Fruit fly (Drosophila melanogaster) whole organism, embryonic: ENCODE results near the gene Tcs3.

ENCODE experiments used
- Atf3 ChIP-seq: fragments of 200-800 bp; sonication (Bioruptor generic); optimal IDR thresholded peaks from 3 replicates; lab custom pipeline; 2016; ENCODE audit warnings: missing biosample characterization, missing genetic modification characterization
- CG10147 ChIP-seq: fragments of 200-800 bp; sonication (Bioruptor generic); optimal IDR thresholded peaks from 2 replicates; lab custom pipeline; 2019; ENCODE audit warnings: missing biosample characterization, mild to moderate bottlenecking, missing genetic modification characterization, moderate library complexity
- CG10267 ChIP-seq: fragments of 200-800 bp; sonication (Bioruptor generic); optimal IDR thresholded peaks from 2 replicates; lab custom pipeline; 2018; ENCODE audit warnings: missing biosample characterization, mild to moderate bottlenecking, missing genetic modification characterization, moderate library complexity
- CG10321 ChIP-seq: fragments of 200-800 bp; sonication (Bioruptor generic); IDR thresholded peaks from 2 replicates; pipeline ENCODE4 v1.3.6; 2022; ENCODE audit warnings: missing biosample characterization, missing genetic modification characterization
- CG10366 ChIP-seq: fragments of 200-800 bp; sonication (Bioruptor generic); IDR thresholded peaks from 2 replicates; pipeline ENCODE4 v1.3.6; 2022; ENCODE audit warnings: missing biosample characterization, missing genetic modification characterization
- CG10431 ChIP-seq: fragments of 200-800 bp; sonication (Bioruptor generic); optimal IDR thresholded peaks from 3 replicates; lab custom pipeline; 2018; ENCODE audit warnings: missing biosample characterization, mild to moderate bottlenecking, missing genetic modification characterization
- CG11504 ChIP-seq: fragments of 200-800 bp; sonication (Bioruptor generic); optimal IDR thresholded peaks from 3 replicates; lab custom pipeline; 2019; ENCODE audit warnings: missing biosample characterization, mild to moderate bottlenecking, missing genetic modification characterization, moderate library complexity
- CG11723 ChIP-seq: fragments of 200-800 bp; sonication (Bioruptor generic); optimal IDR thresholded peaks from 2 replicates; lab custom pipeline; 2017; ENCODE audit warnings: missing biosample characterization, mild to moderate bottlenecking, missing genetic modification characterization
- CG12071 ChIP-seq: fragments of 200-800 bp; sonication (Bioruptor generic); optimal IDR thresholded peaks from 3 replicates; lab custom pipeline; 2018; ENCODE audit warnings: missing biosample characterization, mild to moderate bottlenecking, missing genetic modification characterization
- CG12104 ChIP-seq: fragments of 200-800 bp; sonication (Bioruptor generic); optimal IDR thresholded peaks from 3 replicates; lab custom pipeline; 2016; ENCODE audit warnings: missing biosample characterization, missing genetic modification characterization
- CG12299 ChIP-seq: fragments of 200-800 bp; sonication (Bioruptor generic); optimal IDR thresholded peaks from 2 replicates; lab custom pipeline; 2018; ENCODE audit warnings: missing biosample characterization, mild to moderate bottlenecking, missing genetic modification characterization
- CG15073 ChIP-seq: fragments of 200-800 bp; sonication (Bioruptor generic); optimal IDR thresholded peaks from 2 replicates; lab custom pipeline; 2016; ENCODE audit warnings: missing biosample characterization, missing genetic modification characterization
- CG2712 ChIP-seq: fragments of 200-800 bp; optimal IDR thresholded peaks from 3 replicates; lab custom pipeline; 2019; ENCODE audit warnings: missing biosample characterization, mild to moderate bottlenecking, missing genetic modification characterization, moderate library complexity
- CG30403 ChIP-seq: fragments of 200-800 bp; sonication (Bioruptor generic); optimal IDR thresholded peaks from 3 replicates; lab custom pipeline; 2016; ENCODE audit warnings: missing biosample characterization, missing genetic modification characterization
- CG4360 ChIP-seq: fragments of 200-800 bp; sonication (Bioruptor generic); IDR thresholded peaks from 2 replicates; pipeline ENCODE4 v1.3.6; 2022; ENCODE audit warnings: missing biosample characterization, missing genetic modification characterization
- CG5180 ChIP-seq: fragments of 200-800 bp; sonication (Bioruptor generic); optimal IDR thresholded peaks from 3 replicates; lab custom pipeline; 2017; ENCODE audit warnings: missing biosample characterization, missing genetic modification characterization, mild to moderate bottlenecking, moderate library complexity, missing genetic modification reagents
- CG6272 ChIP-seq: fragments of 200-800 bp; sonication (Bioruptor generic); IDR thresholded peaks from 2 replicates; pipeline ENCODE4 v1.3.6; 2022; ENCODE audit warnings: missing biosample characterization, missing genetic modification characterization
- CG8290 ChIP-seq, 3 experiments: fragments of 200-800 bp; sonication (Bioruptor generic); optimal IDR thresholded peaks; 2 replicates each; lab custom pipeline; 2016 to 2019; ENCODE audit warnings: missing biosample characterization in 3 of 3, missing genetic modification characterization in 3 of 3, mild to moderate bottlenecking in 2 of 3, moderate library complexity in 1 of 3
- CG9876 ChIP-seq: fragments of 200-800 bp; sonication (Bioruptor generic); optimal IDR thresholded peaks from 2 replicates; lab custom pipeline; 2016; ENCODE audit warnings: missing biosample characterization, missing genetic modification characterization
- CrebB ChIP-seq: fragments of 200-800 bp; sonication (Bioruptor generic); optimal IDR thresholded peaks from 3 replicates; lab custom pipeline; 2018; ENCODE audit warnings: missing biosample characterization, mild to moderate bottlenecking, missing genetic modification characterization
- Eip74EF ChIP-seq, 2 experiments: fragments of 200-800 bp in 1 of 2; fragments of >200 bp in 1 of 2; sonication (Bioruptor generic) in 1 of 2; optimal IDR thresholded peaks; 2 replicates each; lab custom pipeline; 2017 to 2019; ENCODE audit warnings: missing biosample characterization in 2 of 2, missing genetic modification characterization in 2 of 2, mild to moderate bottlenecking in 1 of 2, moderate library complexity in 1 of 2
- H15 ChIP-seq: fragments of 200-800 bp; sonication (Bioruptor generic); IDR thresholded peaks from 3 replicates; pipeline ENCODE4 v1.3.6; 2022; ENCODE audit warnings: missing biosample characterization, missing genetic modification characterization
- H2.0 ChIP-seq: fragments of 200-800 bp; sonication (Bioruptor generic); IDR thresholded peaks from 2 replicates; pipeline ENCODE4 v1.3.6; 2022; ENCODE audit warnings: missing biosample characterization, missing genetic modification characterization
- HLH54F ChIP-seq: fragments of 200-800 bp; sonication (Bioruptor generic); optimal IDR thresholded peaks from 3 replicates; lab custom pipeline; 2016; ENCODE audit warnings: missing biosample characterization, missing genetic modification characterization
- MESR4 ChIP-seq: fragments of 200-800 bp; sonication (Bioruptor generic); optimal IDR thresholded peaks from 2 replicates; lab custom pipeline; 2018; ENCODE audit warnings: missing biosample characterization, mild to moderate bottlenecking, missing genetic modification characterization, moderate library complexity
- Oli ChIP-seq: fragments of 200-800 bp; sonication (Bioruptor generic); optimal IDR thresholded peaks from 2 replicates; lab custom pipeline; 2018; ENCODE audit warnings: missing biosample characterization, mild to moderate bottlenecking, missing genetic modification characterization, moderate library complexity
- Optix ChIP-seq: fragments of 200-800 bp; sonication (Bioruptor generic); IDR thresholded peaks from 3 replicates; pipeline ENCODE4 v1.3.6; 2022; ENCODE audit warnings: missing biosample characterization, missing genetic modification characterization
- Rfx ChIP-seq: fragments of 200-800 bp; sonication (Bioruptor generic); IDR thresholded peaks from 2 replicates; pipeline ENCODE4 v1.3.6; 2022; ENCODE audit warnings: missing biosample characterization, missing genetic modification characterization
- Sry-δ ChIP-seq: fragments of 200-800 bp; sonication (Bioruptor generic); optimal IDR thresholded peaks from 2 replicates; lab custom pipeline; 2016; ENCODE audit warnings: missing biosample characterization, missing genetic modification characterization
- ato ChIP-seq: fragments of 200-800 bp; sonication (Bioruptor generic); IDR thresholded peaks from 2 replicates; pipeline ENCODE4 v1.3.6; 2022; ENCODE audit warnings: missing biosample characterization, missing genetic modification characterization; ENCODE audit not compliant: partially characterized antibody
- bcd ChIP-seq: fragments of 200-800 bp; sonication (Bioruptor generic); optimal IDR thresholded peaks from 2 replicates; lab custom pipeline; 2017; ENCODE audit warnings: missing biosample characterization, mild to moderate bottlenecking, missing genetic modification characterization
- bigmax ChIP-seq: fragments of 200-800 bp; sonication (Bioruptor generic); optimal IDR thresholded peaks from 2 replicates; lab custom pipeline; 2018; ENCODE audit warnings: missing biosample characterization, mild to moderate bottlenecking, missing genetic modification characterization
- danr ChIP-seq: fragments of 200-800 bp; sonication (Bioruptor generic); IDR thresholded peaks from 2 replicates; pipeline ENCODE4 v1.3.6; 2022; ENCODE audit warnings: missing biosample characterization, missing genetic modification characterization
- dati ChIP-seq: fragments of 200-800 bp; sonication (Bioruptor generic); IDR thresholded peaks from 2 replicates; pipeline ENCODE4 v1.3.6; 2022; ENCODE audit warnings: missing biosample characterization, missing genetic modification characterization
- dysf ChIP-seq: fragments of 200-800 bp; sonication (Bioruptor generic); IDR thresholded peaks from 3 replicates; pipeline ENCODE4 v1.3.6; 2022; ENCODE audit warnings: missing biosample characterization, missing genetic modification characterization
- eve ChIP-seq, 2 experiments: fragments of >200 bp; optimal IDR thresholded peaks; 2 replicates each; lab custom pipeline; 2017; ENCODE audit warnings: missing biosample characterization in 2 of 2, missing genetic modification characterization in 2 of 2
- grn ChIP-seq: fragments of 200-800 bp; sonication (Bioruptor generic); optimal IDR thresholded peaks from 3 replicates; lab custom pipeline; 2017; ENCODE audit warnings: missing biosample characterization, missing genetic modification characterization
- gsb ChIP-seq: fragments of 200-800 bp; sonication (Bioruptor generic); IDR thresholded peaks from 2 replicates; pipeline ENCODE4 v1.3.6; 2022; ENCODE audit warnings: missing biosample characterization, missing genetic modification characterization
- her ChIP-seq: fragments of 200-800 bp; sonication (Bioruptor generic); optimal IDR thresholded peaks from 2 replicates; lab custom pipeline; 2016; ENCODE audit warnings: missing biosample characterization, missing genetic modification characterization
- inv ChIP-seq: fragments of 200-800 bp; sonication (Bioruptor generic); IDR thresholded peaks from 2 replicates; pipeline ENCODE4 v1.3.6; 2022; ENCODE audit warnings: missing biosample characterization, missing genetic modification characterization; ENCODE audit not compliant: partially characterized antibody
- kay ChIP-seq: fragments of 200-800 bp; sonication (Bioruptor generic); optimal IDR thresholded peaks from 2 replicates; lab custom pipeline; 2016; ENCODE audit warnings: missing biosample characterization, missing genetic modification characterization
- lab ChIP-seq: fragments of 200-800 bp; sonication (Bioruptor generic); optimal IDR thresholded peaks from 3 replicates; lab custom pipeline; 2017; ENCODE audit warnings: missing biosample characterization, missing genetic modification characterization, mild to moderate bottlenecking, moderate library complexity, missing genetic modification reagents
- nmo ChIP-seq: fragments of 200-800 bp; sonication (Bioruptor generic); optimal IDR thresholded peaks from 2 replicates; lab custom pipeline; 2018; ENCODE audit warnings: missing biosample characterization, mild to moderate bottlenecking, missing genetic modification characterization, moderate library complexity
- org-1 ChIP-seq: fragments of 200-800 bp; sonication (Bioruptor generic); optimal IDR thresholded peaks from 2 replicates; lab custom pipeline; 2017; ENCODE audit warnings: missing biosample characterization, missing genetic modification characterization
- pan ChIP-seq, 4 experiments: fragments of >200 bp in 3 of 4; fragments of 200-800 bp in 1 of 4; sonication (Bioruptor generic) in 1 of 4; optimal IDR thresholded peaks in 3 of 4; IDR thresholded peaks in 1 of 4; 2 replicates each; pipeline versions ENCODE4 v1.3.6 to Lab custom; 2017 to 2022; ENCODE audit warnings: missing biosample characterization in 2 of 4, missing genetic modification characterization in 2 of 4, mixed read lengths in 1 of 4
- rib ChIP-seq: fragments of 200-800 bp; sonication (Bioruptor generic); IDR thresholded peaks from 2 replicates; pipeline ENCODE4 v1.3.6; 2022; ENCODE audit warnings: missing biosample characterization, missing genetic modification characterization
- sqz ChIP-seq: fragments of 200-800 bp; sonication (Bioruptor generic); optimal IDR thresholded peaks from 3 replicates; lab custom pipeline; 2018; ENCODE audit warnings: missing biosample characterization, mild to moderate bottlenecking, missing genetic modification characterization
- usp ChIP-seq: fragments of >200 bp; optimal IDR thresholded peaks from 2 replicates; lab custom pipeline; 2017; ENCODE audit warnings: missing biosample characterization, missing genetic modification characterization
- vnd ChIP-seq: fragments of 200-800 bp; sonication (Bioruptor generic); IDR thresholded peaks from 3 replicates; pipeline ENCODE4 v1.3.6; 2022; ENCODE audit warnings: missing biosample characterization, missing genetic modification characterization; ENCODE audit not compliant: partially characterized antibody

Gene Tcs3

DNA sequence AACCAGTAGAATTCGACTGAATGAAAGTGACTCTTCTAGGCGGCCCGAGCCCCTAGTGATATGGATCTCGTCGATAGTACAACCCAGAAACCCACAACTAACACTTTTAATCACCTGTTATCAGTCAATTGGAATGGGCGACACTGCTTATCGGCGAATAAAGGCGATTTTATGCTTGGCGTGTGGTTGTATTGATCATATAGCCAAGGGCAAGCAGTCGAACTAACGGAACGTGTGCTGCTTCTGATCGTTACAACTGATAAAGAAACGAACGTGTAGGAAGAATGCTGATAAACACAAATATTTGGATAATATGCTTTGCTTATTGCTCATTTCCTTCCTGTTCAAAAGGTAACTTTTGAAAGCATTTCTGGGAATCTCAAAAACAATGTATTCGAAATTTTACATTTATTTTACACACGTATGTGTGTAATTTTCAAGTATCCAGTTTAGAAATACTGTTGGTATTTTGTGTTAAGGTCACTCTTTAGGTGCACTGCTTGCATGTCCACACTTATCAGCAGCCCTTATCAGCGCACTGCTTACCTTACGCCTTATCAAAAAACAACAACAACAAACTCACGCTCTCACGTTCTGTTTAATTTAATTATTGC is 29.5 kb downstream of the Tcs3 start, which contains the start of gene Agpat4 (continued):
- no peak for TF ChIP-seq usp (GFP tag; lab: Kevin White, UChicago)
- no peak for TF ChIP-seq CG12104
- TF ChIP-seq CG15073 (GFP tag; lab: Kevin White, UChicago), result no peak
- TF ChIP-seq CG5180 (GFP tag; lab: Kevin White, UChicago), result peak; percentile 66
- TF ChIP-seq CrebB (tag; lab: Kevin White, UChicago), result no peak
- no peak for TF ChIP-seq CG10147 (GFP tag; lab: Kevin White, UChicago)
- TF ChIP-seq danr (GFP tag; lab: Robert Waterston, UW), result no peak
- TF ChIP-seq rib (GFP tag; lab: Robert Waterston, UW), result no peak
- peak; percentile 40 for TF ChIP-seq Sry-δ (GFP tag; lab: Kevin White, UChicago)
- TF ChIP-seq CG9876 (GFP tag; lab: Kevin White, UChicago), result no peak
- peak; percentile 99 for TF ChIP-seq CG4360 (GFP tag; lab: Robert Waterston, UW)
- no peak for TF ChIP-seq CG30403 (GFP tag; lab: Kevin White, UChicago)
- TF ChIP-seq MESR4 (GFP tag; lab: Kevin White, UChicago), result no peak
- TF ChIP-seq pan (optimal IDR thresholded peaks at IDR 0.05; lab: Kevin White, UChicago), result no peak
- no peak for TF ChIP-seq pan (GFP tag; optimal IDR thresholded peaks at IDR 0.05 in 1 of 2, IDR thresholded peaks at IDR 0.05 in 1 of 2)
- no peak for TF ChIP-seq HLH54F
- peak in 1 of 2 experiments; percentile 81 for TF ChIP-seq Eip74EF (GFP tag; optimal IDR thresholded peaks at IDR 0.05; lab: Kevin White, UChicago)
- TF ChIP-seq H2.0 (GFP tag; lab: Robert Waterston, UW), result no peak
- TF ChIP-seq vnd (GFP tag; lab: Robert Waterston, UW), result no peak
- TF ChIP-seq CG11723 (GFP tag; lab: Kevin White, UChicago), result no peak
- no peak for TF ChIP-seq CG10366 (GFP tag; lab: Robert Waterston, UW)
- no peak for TF ChIP-seq eve (GFP tag; optimal IDR thresholded peaks at IDR 0.05; lab: Kevin White, UChicago)
- no peak for TF ChIP-seq org-1 (GFP tag; lab: Kevin White, UChicago)
- peak; percentile 7 for TF ChIP-seq bcd (GFP tag; lab: Kevin White, UChicago)
- TF ChIP-seq CG8290 (GFP tag; optimal IDR thresholded peaks at IDR 0.05; lab: Kevin White, UChicago), result peak; percentile 84
- peak; percentile 61 to 76 for TF ChIP-seq CG8290 (tag; optimal IDR thresholded peaks at IDR 0.05; lab: Kevin White, UChicago)
- TF ChIP-seq grn (GFP tag; lab: Kevin White, UChicago), result peak; percentile 100
- TF ChIP-seq her (GFP tag; lab: Kevin White, UChicago), result no peak
- no peak for TF ChIP-seq kay (GFP tag; lab: Kevin White, UChicago)
- TF ChIP-seq lab (GFP tag; lab: Kevin White, UChicago), result no peak
- no peak for TF ChIP-seq dysf
- peak; percentile 23; the same call in 1 of the 2 replicates for TF ChIP-seq inv (GFP tag; lab: Robert Waterston, UW)
- no peak for TF ChIP-seq Oli
- no peak for TF ChIP-seq CG12299 (tag; lab: Kevin White, UChicago)
- no peak for TF ChIP-seq dati
- no peak for TF ChIP-seq Rfx (GFP tag; lab: Robert Waterston, UW)
- peak; percentile 61 for TF ChIP-seq nmo (GFP tag; lab: Kevin White, UChicago)
- TF ChIP-seq CG11504 (tag; lab: Kevin White, UChicago), result no peak
- no peak for TF ChIP-seq CG10431
- no peak for TF ChIP-seq CG10267 (tag; lab: Kevin White, UChicago)
- no peak for TF ChIP-seq CG6272 (GFP tag; lab: Robert Waterston, UW)
- TF ChIP-seq gsb (GFP tag; lab: Robert Waterston, UW), result no peak
- no peak for TF ChIP-seq sqz (GFP tag; lab: Kevin White, UChicago)
- no peak for TF ChIP-seq Atf3
- TF ChIP-seq H15 (GFP tag; lab: Robert Waterston, UW), result no peak
- no peak for TF ChIP-seq bigmax (GFP tag; lab: Kevin White, UChicago)
- TF ChIP-seq ato (GFP tag; lab: Robert Waterston, UW), result no peak; the same call in 1 of the 2 replicates
- no peak for TF ChIP-seq Optix (GFP tag; lab: Robert Waterston, UW)
- peak; percentile 6 for TF ChIP-seq CG2712 (tag; lab: Kevin White, UChicago)
- TF ChIP-seq CG10321 (GFP tag; lab: Robert Waterston, UW), result no peak
- TF ChIP-seq CG12071 (GFP tag; lab: Kevin White, UChicago), result no peak
